Fruit fly (Drosophila melanogaster) whole organism, pupa: Measurements from ENCODE around the gene alpha-Man-Ia.

Experiments used
- CG13204 ChIP-seq: fragments of 200-800 bp; sonication (Bioruptor generic); optimal IDR thresholded peaks from 2 replicates; lab custom pipeline; 2018; ENCODE audit warnings: missing biosample characterization, mild to moderate bottlenecking, missing genetic modification characterization, moderate library complexity
- CG14655 ChIP-seq: fragments of 200-800 bp; sonication (Bioruptor generic); optimal IDR thresholded peaks from 3 replicates; lab custom pipeline; 2017; ENCODE audit warnings: mild to moderate bottlenecking, missing biosample characterization, missing genetic modification reagents, missing genetic modification characterization
- CG15710 ChIP-seq: fragments of 200-800 bp; sonication (Bioruptor generic); optimal IDR thresholded peaks from 2 replicates; lab custom pipeline; 2018; ENCODE audit warnings: missing biosample characterization, mild to moderate bottlenecking, missing genetic modification characterization, moderate library complexity
- CG32121 ChIP-seq: fragments of 200-800 bp; sonication (Bioruptor generic); IDR thresholded peaks from 2 replicates; pipeline ENCODE4 v1.3.6; 2022; ENCODE audit warnings: missing biosample characterization, missing genetic modification characterization
- D1 ChIP-seq: fragments of 200-800 bp; sonication (Bioruptor generic); optimal IDR thresholded peaks from 2 replicates; lab custom pipeline; 2018; ENCODE audit warnings: missing biosample characterization, mild to moderate bottlenecking, missing genetic modification characterization, moderate library complexity
- Ets98B ChIP-seq: fragments of 200-800 bp; sonication (Bioruptor generic); IDR thresholded peaks from 2 replicates; pipeline ENCODE4 v1.3.6; 2022; ENCODE audit warnings: missing biosample characterization, missing genetic modification characterization

- TF ChIP-seq CG15710 (tag; lab: Kevin White, UChicago) (no peak), CG32121 (GFP tag; lab: Robert Waterston, UW) (peak; percentile 70), D1 (tag; lab: Kevin White, UChicago) (no peak), CG13204 (GFP tag; lab: Kevin White, UChicago) (no peak), CG14655 (GFP tag; lab: Kevin White, UChicago) (no peak), Ets98B (GFP tag; lab: Robert Waterston, UW) (0 out of 2 replicates have a peak, but pooled peaks have one; percentile 33)
Measured at dm6 chrX:10308996-10309395, 16.8 kb downstream of the alpha-Man-Ia start.
